Fruit fly (Drosophila melanogaster) whole organism, embryonic: ENCODE results near the gene CG33110.

Experiments
- CG10274 ChIP-seq: fragments of 200-800 bp; sonication (Bioruptor generic); optimal IDR thresholded peaks from 3 replicates; lab custom pipeline; 2017; ENCODE audit warnings: missing biosample characterization, mild to moderate bottlenecking, missing genetic modification characterization
- CG10543 ChIP-seq: fragments of 200-800 bp; sonication (Bioruptor generic); optimal IDR thresholded peaks from 3 replicates; lab custom pipeline; 2017; ENCODE audit warnings: missing biosample characterization, mild to moderate bottlenecking, missing genetic modification characterization, moderate library complexity
- CG10565 ChIP-seq: fragments of 200-800 bp; sonication (Bioruptor generic); optimal IDR thresholded peaks from 3 replicates; lab custom pipeline; 2016; ENCODE audit warnings: missing biosample characterization, mild to moderate bottlenecking, missing genetic modification characterization
- CG10959 ChIP-seq: fragments of 200-800 bp; sonication (Bioruptor generic); IDR thresholded peaks from 2 replicates; pipeline ENCODE4 v1.3.6; 2022; ENCODE audit warnings: missing biosample characterization, missing genetic modification characterization
- CG12104 ChIP-seq: fragments of 200-800 bp; sonication (Bioruptor generic); optimal IDR thresholded peaks from 3 replicates; lab custom pipeline; 2016; ENCODE audit warnings: missing biosample characterization, missing genetic modification characterization
- CG12391 ChIP-seq: fragments of 200-800 bp; sonication (Bioruptor generic); optimal IDR thresholded peaks from 3 replicates; lab custom pipeline; 2018; ENCODE audit warnings: missing biosample characterization, mild to moderate bottlenecking, missing genetic modification characterization, moderate library complexity
- CG12942 ChIP-seq: fragments of 200-800 bp; sonication (Bioruptor generic); optimal IDR thresholded peaks from 3 replicates; lab custom pipeline; 2016; ENCODE audit warnings: missing biosample characterization, missing genetic modification characterization
- CG1603 ChIP-seq: fragments of 200-800 bp; sonication (Bioruptor generic); optimal IDR thresholded peaks from 2 replicates; lab custom pipeline; 2019; ENCODE audit warnings: missing biosample characterization, mild to moderate bottlenecking, missing genetic modification characterization, moderate library complexity
- CG17328 ChIP-seq: fragments of 200-800 bp; sonication (Bioruptor generic); IDR thresholded peaks from 2 replicates; pipeline ENCODE4 v1.3.6; 2022; ENCODE audit warnings: missing biosample characterization, missing genetic modification characterization
- CG17568 ChIP-seq: fragments of 200-800 bp; sonication (Bioruptor generic); optimal IDR thresholded peaks from 2 replicates; lab custom pipeline; 2018; ENCODE audit warnings: missing biosample characterization, mild to moderate bottlenecking, missing genetic modification characterization, moderate library complexity
- CG18619 ChIP-seq: fragments of 200-800 bp; sonication (Bioruptor generic); optimal IDR thresholded peaks from 3 replicates; lab custom pipeline; 2017; ENCODE audit warnings: missing biosample characterization, mild to moderate bottlenecking, missing genetic modification characterization
- CG18764 ChIP-seq: fragments of 200-800 bp; sonication (Bioruptor generic); optimal IDR thresholded peaks from 3 replicates; lab custom pipeline; 2016; ENCODE audit warnings: missing biosample characterization, missing genetic modification characterization
- CG2712 ChIP-seq: fragments of 200-800 bp; optimal IDR thresholded peaks from 3 replicates; lab custom pipeline; 2019; ENCODE audit warnings: missing biosample characterization, mild to moderate bottlenecking, missing genetic modification characterization, moderate library complexity
- CG2889 ChIP-seq: fragments of 200-800 bp; sonication (Bioruptor generic); IDR thresholded peaks from 3 replicates; pipeline ENCODE4 v1.3.6; 2022; ENCODE audit warnings: missing biosample characterization, missing genetic modification characterization
- CG30020 ChIP-seq: fragments of 200-800 bp; optimal IDR thresholded peaks from 2 replicates; lab custom pipeline; 2019; ENCODE audit warnings: missing biosample characterization, mild to moderate bottlenecking, missing genetic modification characterization, moderate library complexity
- CG4328 ChIP-seq: fragments of 200-800 bp; sonication (Bioruptor generic); optimal IDR thresholded peaks from 3 replicates; lab custom pipeline; 2017; ENCODE audit warnings: missing biosample characterization, missing genetic modification reagents, missing genetic modification characterization
- CG6689 ChIP-seq: fragments of 200-800 bp; sonication (Bioruptor generic); IDR thresholded peaks from 2 replicates; pipeline ENCODE4 v1.3.6; 2022; ENCODE audit warnings: missing biosample characterization, missing genetic modification characterization
- CG8089 ChIP-seq: fragments of 200-800 bp; sonication (Bioruptor generic); optimal IDR thresholded peaks from 3 replicates; lab custom pipeline; 2016; ENCODE audit warnings: missing biosample characterization, missing genetic modification characterization
- CG9609 ChIP-seq: fragments of 200-800 bp; sonication (Bioruptor generic); optimal IDR thresholded peaks from 3 replicates; lab custom pipeline; 2016; ENCODE audit warnings: missing biosample characterization, missing genetic modification characterization
- D ChIP-seq, 2 experiments: fragments of 200-800 bp in 1 of 2; fragments of >200 bp in 1 of 2; sonication (Bioruptor generic) in 1 of 2; optimal IDR thresholded peaks; 2 replicates in 1 of 2; 3 replicates in 1 of 2; lab custom pipeline; 2017; ENCODE audit warnings: mild to moderate bottlenecking in 1 of 2, missing biosample characterization in 1 of 2, missing genetic modification characterization in 1 of 2, missing genetic modification reagents in 1 of 2
- Eip74EF ChIP-seq, 2 experiments: fragments of 200-800 bp in 1 of 2; fragments of >200 bp in 1 of 2; sonication (Bioruptor generic) in 1 of 2; optimal IDR thresholded peaks; 2 replicates each; lab custom pipeline; 2017 to 2019; ENCODE audit warnings: missing biosample characterization in 2 of 2, missing genetic modification characterization in 2 of 2, mild to moderate bottlenecking in 1 of 2, moderate library complexity in 1 of 2
- Gug ChIP-seq: fragments of 200-800 bp; sonication (Bioruptor generic); IDR thresholded peaks from 4 replicates; pipeline ENCODE4 v1.3.6; 2022; ENCODE audit warnings: missing biosample characterization, missing genetic modification characterization
- HLH54F ChIP-seq: fragments of 200-800 bp; sonication (Bioruptor generic); optimal IDR thresholded peaks from 3 replicates; lab custom pipeline; 2016; ENCODE audit warnings: missing biosample characterization, missing genetic modification characterization
- Hr78 ChIP-seq, 2 experiments: fragments of 200-800 bp in 1 of 2; fragments of >200 bp in 1 of 2; sonication (Bioruptor generic) in 1 of 2; optimal IDR thresholded peaks; 2 replicates each; lab custom pipeline; 2017 to 2019; ENCODE audit warnings: missing biosample characterization in 2 of 2, missing genetic modification characterization in 2 of 2, mild to moderate bottlenecking in 1 of 2, moderate library complexity in 1 of 2
- Lhr ChIP-seq: fragments of 200-800 bp; sonication (Bioruptor generic); optimal IDR thresholded peaks from 3 replicates; lab custom pipeline; 2017; ENCODE audit warnings: mild to moderate bottlenecking, missing biosample characterization, missing genetic modification reagents, missing genetic modification characterization
- Mrtf ChIP-seq: fragments of 200-800 bp; sonication (Bioruptor generic); IDR thresholded peaks from 3 replicates; pipeline ENCODE4 v1.3.6; 2022; ENCODE audit warnings: missing biosample characterization, missing genetic modification characterization
- Xbp1 ChIP-seq: fragments of 200-800 bp; sonication (Bioruptor generic); optimal IDR thresholded peaks from 3 replicates; lab custom pipeline; 2016; ENCODE audit warnings: missing biosample characterization, mild to moderate bottlenecking, missing genetic modification characterization
- abd-A ChIP-seq: fragments of 200-800 bp; sonication (Bioruptor generic); optimal IDR thresholded peaks from 3 replicates; lab custom pipeline; 2019; ENCODE audit warnings: missing biosample characterization, mild to moderate bottlenecking, missing genetic modification characterization, moderate library complexity
- ac ChIP-seq: fragments of 200-800 bp; sonication (Bioruptor generic); optimal IDR thresholded peaks from 3 replicates; lab custom pipeline; 2017; ENCODE audit warnings: missing biosample characterization, mild to moderate bottlenecking, missing genetic modification characterization
- bsh ChIP-seq, 2 experiments: fragments of 200-800 bp; sonication (Bioruptor generic); optimal IDR thresholded peaks; 2 replicates each; lab custom pipeline; 2017 to 2018; ENCODE audit warnings: mild to moderate bottlenecking in 2 of 2, missing biosample characterization in 2 of 2, missing genetic modification characterization in 2 of 2, moderate library complexity in 1 of 2
- dysf ChIP-seq: fragments of 200-800 bp; sonication (Bioruptor generic); IDR thresholded peaks from 3 replicates; pipeline ENCODE4 v1.3.6; 2022; ENCODE audit warnings: missing biosample characterization, missing genetic modification characterization
- fd96Cb ChIP-seq: fragments of 200-800 bp; sonication (Bioruptor generic); optimal IDR thresholded peaks from 2 replicates; lab custom pipeline; 2018; ENCODE audit warnings: missing biosample characterization, mild to moderate bottlenecking, missing genetic modification characterization, moderate library complexity
- fu2 ChIP-seq: fragments of 200-800 bp; sonication (Bioruptor generic); optimal IDR thresholded peaks from 2 replicates; lab custom pipeline; 2016; ENCODE audit warnings: missing biosample characterization, missing genetic modification characterization
- gcm ChIP-seq: fragments of 200-800 bp; sonication (Bioruptor generic); optimal IDR thresholded peaks from 2 replicates; lab custom pipeline; 2019; ENCODE audit warnings: missing biosample characterization, mild to moderate bottlenecking, missing genetic modification characterization, moderate library complexity
- hkb ChIP-seq, 2 experiments: fragments of 200-800 bp in 1 of 2; fragments of >200 bp in 1 of 2; sonication (Bioruptor generic) in 1 of 2; IDR thresholded peaks in 1 of 2; optimal IDR thresholded peaks in 1 of 2; 2 replicates each; pipeline versions ENCODE4 v1.3.6 to Lab custom; 2017 to 2022; ENCODE audit warnings: missing biosample characterization in 1 of 2, missing genetic modification characterization in 1 of 2
- kni ChIP-seq: fragments of 200-800 bp; sonication (Bioruptor generic); optimal IDR thresholded peaks from 3 replicates; lab custom pipeline; 2017; ENCODE audit warnings: mild to moderate bottlenecking, missing biosample characterization, missing genetic modification reagents, missing genetic modification characterization
- org-1 ChIP-seq: fragments of 200-800 bp; sonication (Bioruptor generic); optimal IDR thresholded peaks from 2 replicates; lab custom pipeline; 2017; ENCODE audit warnings: missing biosample characterization, missing genetic modification characterization
- run ChIP-seq: fragments of 200-800 bp; sonication (Bioruptor generic); optimal IDR thresholded peaks from 3 replicates; lab custom pipeline; 2018; ENCODE audit warnings: missing biosample characterization, mild to moderate bottlenecking, missing genetic modification characterization
- scrt ChIP-seq: fragments of 200-800 bp; sonication (Bioruptor generic); optimal IDR thresholded peaks from 2 replicates; lab custom pipeline; 2018; ENCODE audit warnings: missing biosample characterization, mild to moderate bottlenecking, missing genetic modification characterization, moderate library complexity
- sens-2 ChIP-seq: fragments of 200-800 bp; sonication (Bioruptor generic); IDR thresholded peaks from 2 replicates; pipeline ENCODE4 v1.3.6; 2022; ENCODE audit warnings: missing biosample characterization, missing genetic modification characterization
- shn ChIP-seq: fragments of 200-800 bp; sonication (Bioruptor generic); optimal IDR thresholded peaks from 3 replicates; lab custom pipeline; 2016; ENCODE audit warnings: missing biosample characterization, missing genetic modification characterization
- slbo ChIP-seq: fragments of 200-800 bp; sonication (Bioruptor generic); IDR thresholded peaks from 2 replicates; pipeline ENCODE4 v1.3.6; 2022; ENCODE audit warnings: missing biosample characterization, missing genetic modification characterization
- tio ChIP-seq: fragments of 200-800 bp; sonication (Bioruptor generic); optimal IDR thresholded peaks from 2 replicates; lab custom pipeline; 2017; ENCODE audit warnings: missing biosample characterization, missing genetic modification characterization, inconsistent platforms
- toy ChIP-seq: fragments of 200-800 bp; sonication (Bioruptor generic); IDR thresholded peaks from 2 replicates; pipeline ENCODE4 v1.3.6; 2022; ENCODE audit warnings: missing biosample characterization, missing genetic modification characterization
- trh ChIP-seq: fragments of 200-800 bp; sonication (Bioruptor generic); optimal IDR thresholded peaks from 2 replicates; lab custom pipeline; 2016; ENCODE audit warnings: missing biosample characterization, missing genetic modification characterization
- tx ChIP-seq: fragments of 200-800 bp; sonication (Bioruptor generic); optimal IDR thresholded peaks from 2 replicates; lab custom pipeline; 2016; ENCODE audit warnings: missing biosample characterization, missing genetic modification characterization
- unc-4 ChIP-seq: fragments of 200-800 bp; sonication (Bioruptor generic); IDR thresholded peaks from 2 replicates; pipeline ENCODE4 v1.3.6; 2022; ENCODE audit warnings: missing biosample characterization, missing genetic modification characterization; ENCODE audit not compliant: partially characterized antibody
- zen2 ChIP-seq: fragments of 200-800 bp; sonication (Bioruptor generic); IDR thresholded peaks from 3 replicates; pipeline ENCODE4 v1.3.6; 2022; ENCODE audit warnings: missing biosample characterization, missing genetic modification characterization; ENCODE audit not compliant: partially characterized antibody
- zfh1 ChIP-seq: fragments of 200-800 bp; sonication (Bioruptor generic); IDR thresholded peaks from 3 replicates; pipeline ENCODE4 v1.3.6; 2022; ENCODE audit warnings: missing biosample characterization, missing genetic modification characterization

CG33110 gene

DNA sequence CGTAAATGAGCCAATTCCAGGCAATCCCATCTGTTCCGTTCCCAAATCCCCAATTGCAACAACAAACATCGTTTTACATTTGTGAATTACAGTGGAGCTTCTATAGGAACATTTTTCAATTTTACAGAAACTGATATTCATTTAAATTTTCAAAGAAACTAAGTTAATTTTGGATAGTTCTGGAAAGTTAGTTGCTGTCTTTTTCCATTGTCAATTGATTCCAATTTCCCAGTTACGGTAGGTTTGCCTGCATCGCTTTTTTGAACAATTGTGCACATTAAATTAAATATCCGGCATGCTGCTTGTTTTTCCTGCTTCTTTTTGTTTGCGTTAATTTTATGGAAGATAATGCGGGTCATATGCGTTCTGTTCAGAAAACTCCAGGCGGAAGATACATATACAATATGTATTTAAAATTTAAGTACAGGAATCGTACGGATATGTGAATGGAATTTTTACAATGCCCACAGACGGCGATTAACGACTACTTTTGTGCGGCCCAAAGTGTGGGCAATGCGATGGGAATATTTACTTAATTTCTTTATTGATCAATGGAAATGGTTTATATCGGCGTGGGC, 58.0 kb downstream of the CG33110 start (continued):
- TF ChIP-seq CG12391 (tag; lab: Kevin White, UChicago) (peak; percentile 48), CG4328 (GFP tag; lab: Kevin White, UChicago) (no peak), Lhr (GFP tag; lab: Kevin White, UChicago) (no peak), toy (GFP tag; lab: Robert Waterston, UW) (no peak), dysf (GFP tag; lab: Robert Waterston, UW) (0 out of 3 replicates have a peak, but pooled peaks have one; percentile 35), CG17328 (peak; percentile 38; the same call in 1 of the 2 replicates), zfh1 (GFP tag; lab: Robert Waterston, UW) (no peak), CG10565 (no peak), CG12942 (GFP tag; lab: Kevin White, UChicago) (peak; percentile 14), Mrtf (GFP tag; lab: Robert Waterston, UW) (no peak), Xbp1 (GFP tag; lab: Kevin White, UChicago) (peak; percentile 44), CG12104 (no peak), run (tag; lab: Kevin White, UChicago) (no peak), CG9609 (GFP tag; lab: Kevin White, UChicago) (no peak), D (optimal IDR thresholded peaks at IDR 0.05; lab: Kevin White, UChicago) (no peak), D (GFP tag; optimal IDR thresholded peaks at IDR 0.05; lab: Kevin White, UChicago) (no peak), CG6689 (no peak), CG10543 (no peak), CG1603 (no peak), hkb (optimal IDR thresholded peaks at IDR 0.05; lab: Kevin White, UChicago) (no peak), hkb (GFP tag; IDR thresholded peaks at IDR 0.05; lab: Robert Waterston, UW) (peak; percentile 70), CG10274 (GFP tag; lab: Kevin White, UChicago) (no peak), tio (GFP tag; lab: Kevin White, UChicago) (no peak), scrt (GFP tag; lab: Kevin White, UChicago) (no peak), CG2712 (tag; lab: Kevin White, UChicago) (no peak), slbo (GFP tag; lab: Robert Waterston, UW) (peak; percentile 78), CG17568 (GFP tag; lab: Kevin White, UChicago) (no peak), shn (GFP tag; lab: Kevin White, UChicago) (no peak), CG30020 (no peak), tx (GFP tag; lab: Kevin White, UChicago) (no peak), unc-4 (GFP tag; lab: Robert Waterston, UW) (no peak), trh (no peak), Hr78 (GFP tag; optimal IDR thresholded peaks at IDR 0.05; lab: Kevin White, UChicago) (no peak), kni (GFP tag; lab: Kevin White, UChicago) (no peak), CG18619 (GFP tag; lab: Kevin White, UChicago) (peak; percentile 17), fu2 (GFP tag; lab: Kevin White, UChicago) (peak; percentile 2), zen2 (GFP tag; lab: Robert Waterston, UW) (no peak), bsh (GFP tag; optimal IDR thresholded peaks at IDR 0.05; lab: Kevin White, UChicago) (peak in 1 of 2 experiments; percentile 49), ac (GFP tag; lab: Kevin White, UChicago) (no peak), org-1 (GFP tag; lab: Kevin White, UChicago) (no peak), abd-A (tag; lab: Kevin White, UChicago) (no peak), sens-2 (GFP tag; lab: Robert Waterston, UW) (no peak), CG10959 (GFP tag; lab: Robert Waterston, UW) (no peak), gcm (GFP tag; lab: Kevin White, UChicago) (peak; percentile 80), CG18764 (GFP tag; lab: Kevin White, UChicago) (no peak), HLH54F (GFP tag; lab: Kevin White, UChicago) (peak; percentile 50), CG2889 (GFP tag; lab: Robert Waterston, UW) (0 out of 3 replicates have a peak, but pooled peaks have one; percentile 38), CG8089 (GFP tag; lab: Kevin White, UChicago) (no peak), Gug (GFP tag; lab: Robert Waterston, UW) (no peak), fd96Cb (tag; lab: Kevin White, UChicago) (no peak), Eip74EF (GFP tag; optimal IDR thresholded peaks at IDR 0.05; lab: Kevin White, UChicago) (no peak)
